Worm (Caenorhabditis elegans): ENCODE measurements around the gene F48G7.13.

The F48G7.13 gene

DNA sequence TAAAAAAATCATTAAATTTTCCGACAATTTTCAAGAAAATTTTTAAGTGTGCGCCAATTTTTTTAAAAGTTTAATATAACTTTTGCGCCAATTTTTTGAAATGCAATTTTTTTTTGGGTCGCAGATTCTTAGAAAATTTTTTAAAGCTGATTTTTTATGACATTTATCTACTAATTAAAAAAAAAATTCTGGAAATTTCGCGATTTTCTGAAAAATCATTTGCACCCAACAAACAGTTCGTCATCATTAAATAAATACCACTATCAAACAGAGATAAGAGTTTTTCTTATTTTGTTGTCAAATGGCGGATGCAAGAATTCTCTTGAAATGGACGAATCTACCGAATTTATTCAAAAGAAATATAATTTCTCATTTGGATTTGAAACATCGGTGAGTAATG lies at the start of gene F48G7.13:
F48G7.13 (plus strand) TSS at position 301 of the 400 bp plus-strand sequence.
- TF ChIP-seq snpc-4 (tag; optimal IDR thresholded peaks at IDR 0.05) (no peak), snu-23 (GFP tag; optimal IDR thresholded peaks at IDR 0.05) (no peak), nhr-19 (GFP tag; conservative IDR thresholded peaks at IDR 0.05) (no peak), nhr-84 (tag; optimal IDR thresholded peaks at IDR 0.05) (no peak), isw-1 (GFP tag; IDR thresholded peaks at IDR 0.05) (no peak), tlp-1 (tag; optimal IDR thresholded peaks at IDR 0.05) (no peak), nhr-77 (tag; optimal IDR thresholded peaks at IDR 0.05) (no peak), hpl-2 (GFP tag; optimal IDR thresholded peaks at IDR 0.05) (no peak), lin-13 (GFP tag; optimal IDR thresholded peaks at IDR 0.05) (no peak), fkh-4 (tag; optimal IDR thresholded peaks at IDR 0.05; ENCODE audit: borderline replicate concordance) (no peak), unc-62 (GFP tag; optimal IDR thresholded peaks at IDR 0.05) (no peak), nhr-90 (tag; optimal IDR thresholded peaks at IDR 0.05; ENCODE audit: poor library complexity) (no peak), nhr-20 (tag; optimal IDR thresholded peaks at IDR 0.05) (no peak), sup-37 (GFP tag; optimal IDR thresholded peaks at IDR 0.05) (no peak), zag-1 (tag; optimal IDR thresholded peaks at IDR 0.05) (no peak), hlh-4 (tag; optimal IDR thresholded peaks at IDR 0.05) (no peak), ceh-90 (tag; optimal IDR thresholded peaks at IDR 0.05) (no peak)

DNA sequence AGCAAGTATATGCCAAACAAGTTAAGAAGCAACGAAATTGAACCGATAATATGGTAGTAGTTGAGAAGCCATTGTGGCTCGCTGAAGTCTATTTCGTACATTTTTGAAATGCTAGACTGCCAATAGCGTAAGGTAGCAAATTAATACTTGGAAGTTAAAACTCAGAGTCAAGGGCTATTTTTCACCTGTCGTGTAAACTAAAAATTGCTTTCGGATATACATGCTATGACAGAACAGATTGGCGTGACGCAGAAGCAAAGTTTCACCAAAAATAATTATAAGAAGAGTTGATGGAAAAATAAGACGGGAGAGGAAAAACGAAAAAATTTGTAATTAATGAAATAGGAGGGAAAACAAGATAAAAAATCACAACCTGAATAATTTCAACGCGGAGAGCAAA lies 49.4 kb upstream of the F48G7.13 start, which contains the start of gene sri-73:
sri-73 (minus strand) TSS at position 101 of the 400 bp plus-strand sequence.
- TF ChIP-seq dsc-1 (tag; optimal IDR thresholded peaks at IDR 0.05) (no peak), mep-1 (tag; optimal IDR thresholded peaks at IDR 0.05) (no peak), nhr-47 (tag; optimal IDR thresholded peaks at IDR 0.05) (no peak), blmp-1 (tag; optimal IDR thresholded peaks at IDR 0.05) (no peak), mab-9 (GFP tag; IDR thresholded peaks at IDR 0.05) (no peak), zip-4 (GFP tag; optimal IDR thresholded peaks at IDR 0.05) (no peak), lin-35 (GFP tag; optimal IDR thresholded peaks at IDR 0.05) (no peak), nhr-71 (tag; optimal IDR thresholded peaks at IDR 0.05) (no peak), aha-1 (tag; optimal IDR thresholded peaks at IDR 0.05) (no peak), grh-1 (GFP tag; IDR thresholded peaks at IDR 0.05) (no peak), egl-13 (tag; optimal IDR thresholded peaks at IDR 0.05) (no peak)

DNA sequence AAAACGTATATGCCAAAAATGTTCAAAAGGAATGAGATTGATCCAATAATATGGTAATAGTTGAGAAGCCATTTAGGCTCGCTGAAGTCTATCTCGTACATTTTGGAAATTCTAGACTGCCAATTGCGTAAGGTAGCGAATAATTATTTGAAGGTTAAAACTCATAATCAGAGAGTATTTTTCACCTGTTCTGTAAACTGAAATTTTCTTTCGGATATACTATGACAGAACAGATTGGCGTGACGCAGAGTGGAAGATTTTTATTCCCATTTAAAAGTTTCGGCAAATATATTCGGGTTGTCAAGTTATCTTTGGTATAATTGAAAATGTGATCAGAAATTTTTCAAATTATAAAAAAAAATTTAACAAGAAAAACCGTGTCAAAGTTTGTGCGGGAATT lies 47.3 kb upstream of the F48G7.13 start, which contains the start of gene sri-72:
sri-72 (minus strand) TSS at position 101 of the 400 bp plus-strand sequence.
- TF ChIP-seq swsn-7 (tag; optimal IDR thresholded peaks at IDR 0.05), result no peak
- TF ChIP-seq lin-39 (tag; optimal IDR thresholded peaks at IDR 0.05), result no peak
- TF ChIP-seq F16B12.6 (tag; optimal IDR thresholded peaks at IDR 0.05), result no peak
- TF ChIP-seq xbp-1 (tag; optimal IDR thresholded peaks at IDR 0.05), result no peak
- TF ChIP-seq nhr-11 (tag; optimal IDR thresholded peaks at IDR 0.05), result no peak
- no peak for TF ChIP-seq dsc-1 (tag; optimal IDR thresholded peaks at IDR 0.05)
- TF ChIP-seq tbx-2 (tag; optimal IDR thresholded peaks at IDR 0.05), result no peak
- TF ChIP-seq pax-3 (tag; optimal IDR thresholded peaks at IDR 0.05), result no peak
- TF ChIP-seq unc-30 (tag; optimal IDR thresholded peaks at IDR 0.05), result no peak
- TF ChIP-seq nhr-20 (tag; optimal IDR thresholded peaks at IDR 0.05), result no peak
- TF ChIP-seq nhr-71 (tag; optimal IDR thresholded peaks at IDR 0.05), result no peak
- no peak for TF ChIP-seq nhr-90 (tag; optimal IDR thresholded peaks at IDR 0.05; ENCODE audit: poor library complexity)
- no peak for TF ChIP-seq rnt-1 (tag; optimal IDR thresholded peaks at IDR 0.05)
- TF ChIP-seq snu-23 (GFP tag; optimal IDR thresholded peaks at IDR 0.05), result no peak
- no peak for TF ChIP-seq C16A3.4 (tag; optimal IDR thresholded peaks at IDR 0.05)
- TF ChIP-seq ztf-11 (tag; optimal IDR thresholded peaks at IDR 0.05), result no peak

DNA sequence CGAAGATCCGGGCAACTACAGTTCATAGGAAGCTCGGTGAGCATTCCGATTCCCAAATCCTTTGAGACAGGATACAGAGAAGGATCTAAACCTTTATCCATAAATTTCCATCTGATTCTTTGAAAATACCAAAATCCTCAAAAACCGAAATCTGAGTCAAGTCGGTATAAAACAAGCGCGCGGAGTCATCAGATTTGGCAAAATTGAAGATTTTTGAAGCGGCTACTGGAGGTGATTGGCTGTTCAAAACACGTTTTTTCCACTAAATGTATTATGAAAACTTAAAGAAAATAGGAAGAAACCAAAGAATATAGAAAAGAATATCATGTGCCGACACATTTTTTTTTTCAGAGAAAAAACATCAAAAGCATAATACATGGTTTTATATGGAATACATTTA lies 40.7 kb upstream of the F48G7.13 start, which contains the start of gene C14C6.13:
C14C6.13 (minus strand) TSS at position 101 of the 400 bp plus-strand sequence.
- TF ChIP-seq efl-1 (optimal IDR thresholded peaks at IDR 0.05) (no peak), efl-1 (GFP tag; optimal IDR thresholded peaks at IDR 0.05 in 1 of 2) (no peak), tlp-1 (tag; optimal IDR thresholded peaks at IDR 0.05) (no peak), lin-39 (tag; optimal IDR thresholded peaks at IDR 0.05) (no peak), sox-4 (tag; optimal IDR thresholded peaks at IDR 0.05) (no peak), fkh-4 (tag; optimal IDR thresholded peaks at IDR 0.05; ENCODE audit: borderline replicate concordance) (no peak), fkh-10 (GFP tag; optimal IDR thresholded peaks at IDR 0.05) (no peak), pax-3 (tag; optimal IDR thresholded peaks at IDR 0.05) (no peak), ztf-4 (tag; optimal IDR thresholded peaks at IDR 0.05) (no peak), mef-2 (tag; optimal IDR thresholded peaks at IDR 0.05) (no peak), elt-2 (tag; optimal IDR thresholded peaks at IDR 0.05) (no peak), egl-27 (tag; optimal IDR thresholded peaks at IDR 0.05) (no peak), ceh-8 (GFP tag; optimal IDR thresholded peaks at IDR 0.05) (no peak), tbx-2 (tag; optimal IDR thresholded peaks at IDR 0.05) (no peak), alr-1 (tag; optimal IDR thresholded peaks at IDR 0.05; ENCODE audit: borderline replicate concordance) (no peak), nhr-19 (GFP tag; conservative IDR thresholded peaks at IDR 0.05) (no peak), unc-62 (GFP tag; optimal IDR thresholded peaks at IDR 0.05) (no peak)
